Worm (Caenorhabditis elegans) whole organism, L2 larva: Measurements from ENCODE around the gene F13B12.2.

Source experiments
- R02D3.7 ChIP-seq: fragments of 150-350 bp; optimal IDR thresholded peaks from 2 replicates; lab custom pipeline; 2014; ENCODE audit warnings: missing biosample characterization, missing genetic modification characterization
- ama-1 ChIP-seq: fragments of 150-350 bp; optimal IDR thresholded peaks from 2 replicates; lab custom pipeline; 2018; ENCODE audit warnings: inconsistent platforms
- blmp-1 ChIP-seq: sonication (generic microtip); optimal IDR thresholded peaks from 2 replicates; lab custom pipeline; 2017; ENCODE audit warnings: missing genetic modification characterization, mild to moderate bottlenecking, missing compliant biosample characterization, antibody characterized with exemption, moderate library complexity; ENCODE audit not compliant: insufficient read depth
- lsy-2 ChIP-seq, 2 experiments: fragments of 150-350 bp in 1 of 2; sonication (generic microtip) in 1 of 2; optimal IDR thresholded peaks; 2 replicates each; lab custom pipeline; 2014 to 2017; ENCODE audit warnings: missing biosample characterization in 2 of 2, missing genetic modification characterization in 2 of 2
- nhr-23 ChIP-seq: fragments of 150-350 bp; optimal IDR thresholded peaks from 2 replicates; lab custom pipeline; 2014; ENCODE audit warnings: missing biosample characterization, missing genetic modification reagents, missing genetic modification characterization
- nhr-25 ChIP-seq: fragments of 150-350 bp; sonication (generic microtip); optimal IDR thresholded peaks from 3 replicates; lab custom pipeline; 2014; ENCODE audit warnings: missing biosample characterization, missing genetic modification characterization
- snpc-4 ChIP-seq: fragments of 150-350 bp; optimal IDR thresholded peaks from 2 replicates; lab custom pipeline; 2014; ENCODE audit warnings: missing biosample characterization, missing genetic modification characterization
- unc-39 ChIP-seq: fragments of 150-350 bp; optimal IDR thresholded peaks from 2 replicates; lab custom pipeline; 2014; ENCODE audit warnings: missing biosample characterization, missing genetic modification characterization
- zag-1 ChIP-seq: fragments of 150-350 bp; optimal IDR thresholded peaks from 2 replicates; lab custom pipeline; 2014; ENCODE audit warnings: missing biosample characterization, missing genetic modification characterization

- TF ChIP-seq nhr-25 = no peak
- no peak for TF ChIP-seq R02D3.7
- TF ChIP-seq ama-1 (lab: Kevin White, UChicago) = no peak
- no peak for TF ChIP-seq lsy-2 (tag; optimal IDR thresholded peaks at IDR 0.05; lab: Kevin White, UChicago)
- TF ChIP-seq blmp-1 (tag; lab: Kevin White, UChicago) = no peak
- no peak for TF ChIP-seq unc-39 (tag; lab: Kevin White, UChicago)
- TF ChIP-seq nhr-23 (tag; lab: Kevin White, UChicago) = no peak
- TF ChIP-seq zag-1 (tag; lab: Kevin White, UChicago) = no peak
- TF ChIP-seq snpc-4 (tag; lab: Kevin White, UChicago) = no peak
Observed at ce11 chrIV:10453001-10453400, 24.1 kb upstream of the F13B12.2 start, which contains the start of gene F01D4.8.
